Worm (Caenorhabditis elegans) whole organism, early embryonic: ENCODE data around the gene cla-1.

ENCODE experiments used
- ceh-13 ChIP-seq: fragments of 200-800 bp; sonication (Bioruptor generic); optimal IDR thresholded peaks from 2 replicates; lab custom pipeline; 2018; ENCODE audit warnings: mild to moderate bottlenecking, missing genetic modification characterization, missing compliant biosample characterization
- ceh-36 ChIP-seq: sonication (generic microtip); optimal IDR thresholded peaks from 2 replicates; lab custom pipeline; 2016; ENCODE audit warnings: missing genetic modification characterization, inconsistent platforms, missing compliant biosample characterization
- ets-7 ChIP-seq: sonication (generic microtip); optimal IDR thresholded peaks from 2 replicates; lab custom pipeline; 2016; ENCODE audit warnings: missing genotype, missing genetic modification characterization, missing compliant biosample characterization
- pes-1 ChIP-seq: fragments of 200-800 bp; sonication (Bioruptor generic); IDR thresholded peaks from 2 replicates; pipeline ENCODE4 v1.3.6; 2022; ENCODE audit warnings: missing genetic modification reagents, missing genetic modification characterization, missing compliant biosample characterization
- tbx-11 ChIP-seq: fragments of 200-800 bp; sonication (Bioruptor generic); IDR thresholded peaks from 2 replicates; pipeline ENCODE4 v1.3.6; 2022; ENCODE audit warnings: missing genetic modification characterization, missing compliant biosample characterization

- TF ChIP-seq pes-1 (GFP tag; lab: Robert Waterston, UW) (peak; percentile 49; the same call in 1 of the 2 replicates), ets-7 (tag; lab: Kevin White, UChicago) (no peak), ceh-13 (GFP tag; lab: Kevin White, UChicago) (no peak), tbx-11 (GFP tag; lab: Robert Waterston, UW) (no peak), ceh-36 (tag; lab: Kevin White, UChicago) (no peak)
Observed at ce11 chrIV:7654212-7654778, 65.6 kb downstream of the cla-1 start, which contains the start of gene nrde-4.
